Worm (Caenorhabditis elegans) whole organism, mixed stage, embryonic: ENCODE data around the gene Y76A2B.4.
A peak's percentile ranks its signal among the peaks of the same experiment; 100 is the strongest.

Source experiments
- M03D4.4 ChIP-seq: sonication (generic microtip); optimal IDR thresholded peaks from 2 replicates; lab custom pipeline; 2017; ENCODE audit warnings: mild to moderate bottlenecking, missing genetic modification characterization, missing compliant biosample characterization
- blmp-1 ChIP-seq: fragments of 150-350 bp; optimal IDR thresholded peaks from 2 replicates; lab custom pipeline; 2014; ENCODE audit warnings: missing biosample characterization, missing genetic modification characterization
- ceh-43 ChIP-seq: fragments of 200-800 bp; sonication (Bioruptor generic); optimal IDR thresholded peaks from 2 replicates; lab custom pipeline; 2018; ENCODE audit warnings: mild to moderate bottlenecking, missing genetic modification characterization, moderate library complexity, missing compliant biosample characterization
- ceh-83 ChIP-seq: fragments of 200-800 bp; sonication (Bioruptor generic); optimal IDR thresholded peaks from 2 replicates; lab custom pipeline; 2018; ENCODE audit warnings: mild to moderate bottlenecking, missing genetic modification characterization, missing compliant biosample characterization
- ces-1 ChIP-seq: fragments of 150-350 bp; optimal IDR thresholded peaks from 2 replicates; lab custom pipeline; 2014; ENCODE audit warnings: missing biosample characterization, missing genetic modification reagents, missing genetic modification characterization
- drap-1 ChIP-seq: fragments of 200-800 bp; sonication (Bioruptor generic); optimal IDR thresholded peaks from 3 replicates; lab custom pipeline; 2018; ENCODE audit warnings: mild to moderate bottlenecking, missing genetic modification characterization, missing compliant biosample characterization
- elt-3 ChIP-seq: fragments of 150-350 bp; optimal IDR thresholded peaks from 2 replicates; lab custom pipeline; 2014; ENCODE audit warnings: missing biosample characterization, missing genetic modification characterization
- flh-1 ChIP-seq: fragments of 200-800 bp; sonication (Bioruptor generic); optimal IDR thresholded peaks from 2 replicates; lab custom pipeline; 2018; ENCODE audit warnings: mild to moderate bottlenecking, missing genetic modification characterization, moderate library complexity, missing compliant biosample characterization
- ham-2 ChIP-seq: fragments of 200-800 bp; sonication (Bioruptor generic); optimal IDR thresholded peaks from 2 replicates; lab custom pipeline; 2018; ENCODE audit warnings: mild to moderate bottlenecking, missing genetic modification characterization, missing compliant biosample characterization
- lin-13 ChIP-seq: fragments of 150-350 bp; optimal IDR thresholded peaks from 2 replicates; lab custom pipeline; 2014; ENCODE audit warnings: missing biosample characterization, missing genetic modification characterization
- lin-32 ChIP-seq: fragments of 200-800 bp; sonication (Bioruptor generic); optimal IDR thresholded peaks from 2 replicates; lab custom pipeline; 2018; ENCODE audit warnings: mild to moderate bottlenecking, missing genetic modification characterization, missing compliant biosample characterization
- lsy-2 ChIP-seq: fragments of 150-350 bp; optimal IDR thresholded peaks from 2 replicates; lab custom pipeline; 2014; ENCODE audit warnings: missing biosample characterization, missing genetic modification characterization
- mab-5 ChIP-seq: fragments of 150-350 bp; optimal IDR thresholded peaks from 2 replicates; lab custom pipeline; 2014; ENCODE audit warnings: missing biosample characterization, missing genetic modification characterization
- mep-1 ChIP-seq: fragments of 150-350 bp; optimal IDR thresholded peaks from 2 replicates; lab custom pipeline; 2017; ENCODE audit warnings: missing biosample characterization, missing genetic modification reagents, missing genetic modification characterization, inconsistent platforms
- nhr-12 ChIP-seq: fragments of 150-350 bp; optimal IDR thresholded peaks from 2 replicates; lab custom pipeline; 2014; ENCODE audit warnings: missing biosample characterization, missing genetic modification characterization
- nhr-2 ChIP-seq: fragments of 150-350 bp; optimal IDR thresholded peaks from 2 replicates; lab custom pipeline; 2014; ENCODE audit warnings: missing biosample characterization, missing genetic modification characterization
- nhr-237 ChIP-seq: fragments of 150-350 bp; optimal IDR thresholded peaks from 2 replicates; lab custom pipeline; 2014; ENCODE audit warnings: missing biosample characterization, missing genetic modification characterization
- nhr-28 ChIP-seq: fragments of 150-350 bp; optimal IDR thresholded peaks from 2 replicates; lab custom pipeline; 2014; ENCODE audit warnings: missing biosample characterization, missing genetic modification characterization
- nhr-76 ChIP-seq: sonication (generic microtip); optimal IDR thresholded peaks from 2 replicates; lab custom pipeline; 2017; ENCODE audit warnings: missing biosample characterization, missing genetic modification characterization
- pha-4 ChIP-seq: fragments of 150-350 bp; optimal IDR thresholded peaks from 2 replicates; lab custom pipeline; 2018; ENCODE audit warnings: missing biosample characterization, missing genetic modification reagents, missing genetic modification characterization
- sem-2 ChIP-seq: fragments of 200-800 bp; sonication (Bioruptor generic); optimal IDR thresholded peaks from 2 replicates; lab custom pipeline; 2018; ENCODE audit warnings: mild to moderate bottlenecking, missing genetic modification characterization, missing compliant biosample characterization
- sptf-1 ChIP-seq: sonication (generic microtip); optimal IDR thresholded peaks from 2 replicates; lab custom pipeline; 2017; ENCODE audit warnings: mild to moderate bottlenecking, missing genetic modification characterization, moderate library complexity, missing compliant biosample characterization
- tbx-8 ChIP-seq: fragments of 200-800 bp; sonication (Bioruptor generic); optimal IDR thresholded peaks from 2 replicates; lab custom pipeline; 2018; ENCODE audit warnings: mild to moderate bottlenecking, missing genetic modification characterization, moderate library complexity, missing compliant biosample characterization
- unc-39 ChIP-seq: fragments of 150-350 bp; optimal IDR thresholded peaks from 2 replicates; lab custom pipeline; 2014; ENCODE audit warnings: missing biosample characterization, missing genetic modification characterization
- unc-62 ChIP-seq: fragments of 150-350 bp; optimal IDR thresholded peaks from 2 replicates; lab custom pipeline; 2014; ENCODE audit warnings: missing biosample characterization, missing genetic modification reagents, missing genetic modification characterization
- ztf-11 ChIP-seq: fragments of 150-350 bp; optimal IDR thresholded peaks from 2 replicates; lab custom pipeline; 2014; ENCODE audit warnings: missing biosample characterization, missing genetic modification characterization

Gene Y76A2B.4

ce11 chrIII:13546537-13546936, at the start of gene Y76A2B.4:
TSS of gene Y76A2B.4 (minus strand) at chrIII:13546777.
- TF ChIP-seq nhr-28 (no peak), lin-32 (GFP tag; lab: Kevin White, UChicago) (no peak), mab-5 (no peak), sptf-1 (tag; lab: Kevin White, UChicago) (no peak), nhr-237 (tag; lab: Kevin White, UChicago) (no peak)
- TF ChIP-seq, all 35 proteins: peak for 0

- no peak for TF ChIP-seq sem-2 (GFP tag; lab: Kevin White, UChicago)
- no peak for TF ChIP-seq nhr-28
- no peak for TF ChIP-seq nhr-12
- no peak for TF ChIP-seq lin-32 (GFP tag; lab: Kevin White, UChicago)
- TF ChIP-seq pha-4 (tag; lab: Kevin White, UChicago): no peak
- TF ChIP-seq drap-1 (GFP tag; lab: Kevin White, UChicago): no peak
- no peak for TF ChIP-seq mep-1 (tag; lab: Kevin White, UChicago)
- TF ChIP-seq ceh-83 (GFP tag; lab: Kevin White, UChicago): peak; percentile 15
These were observed 35.1 kb upstream of the Y76A2B.4 start for ce11 chrIII:13581727-13582126.

DNA sequence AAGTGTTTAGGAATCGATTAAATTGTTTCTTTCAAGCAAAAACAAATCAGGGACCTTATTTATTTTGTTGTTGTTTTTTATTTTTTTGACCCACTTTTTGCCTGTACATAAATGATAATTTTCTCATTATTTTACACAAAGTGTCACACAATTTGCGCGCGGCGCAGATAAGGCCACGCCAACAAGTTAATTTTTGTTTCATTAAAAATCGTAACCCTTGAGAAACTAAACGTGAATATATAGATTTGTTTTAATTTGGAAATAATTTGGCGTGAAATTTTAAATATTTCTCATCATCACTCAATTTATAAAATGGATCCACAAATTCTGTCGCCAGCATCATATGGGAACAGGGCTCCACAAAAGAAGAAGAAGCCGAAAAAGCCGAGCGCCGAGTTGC, 34.0 kb upstream of the Y76A2B.4 start, which contains the start of gene T05D4.5:
Gene T05D4.5, plus strand, starts transcription at position 301 of the 400 bp plus-strand sequence.
- TF ChIP-seq mab-5: no peak
- no peak for TF ChIP-seq unc-39 (tag; lab: Kevin White, UChicago)
- no peak for TF ChIP-seq tbx-8 (GFP tag; lab: Kevin White, UChicago)
- no peak for TF ChIP-seq nhr-237 (tag; lab: Kevin White, UChicago)
- no peak for TF ChIP-seq blmp-1 (tag; lab: Kevin White, UChicago)
- TF ChIP-seq sem-2 (GFP tag; lab: Kevin White, UChicago): no peak
- no peak for TF ChIP-seq ceh-43
- TF ChIP-seq M03D4.4 (tag; lab: Kevin White, UChicago): no peak
- TF ChIP-seq unc-62 (GFP tag; lab: Kevin White, UChicago): no peak

ce11 chrIII:13580076-13580475, 33.5 kb upstream of the Y76A2B.4 start:
- TF ChIP-seq unc-39 (tag; lab: Kevin White, UChicago) (no peak), ham-2 (GFP tag; lab: Kevin White, UChicago) (no peak), ceh-83 (GFP tag; lab: Kevin White, UChicago) (no peak), lin-13 (tag; lab: Kevin White, UChicago) (no peak)

DNA sequence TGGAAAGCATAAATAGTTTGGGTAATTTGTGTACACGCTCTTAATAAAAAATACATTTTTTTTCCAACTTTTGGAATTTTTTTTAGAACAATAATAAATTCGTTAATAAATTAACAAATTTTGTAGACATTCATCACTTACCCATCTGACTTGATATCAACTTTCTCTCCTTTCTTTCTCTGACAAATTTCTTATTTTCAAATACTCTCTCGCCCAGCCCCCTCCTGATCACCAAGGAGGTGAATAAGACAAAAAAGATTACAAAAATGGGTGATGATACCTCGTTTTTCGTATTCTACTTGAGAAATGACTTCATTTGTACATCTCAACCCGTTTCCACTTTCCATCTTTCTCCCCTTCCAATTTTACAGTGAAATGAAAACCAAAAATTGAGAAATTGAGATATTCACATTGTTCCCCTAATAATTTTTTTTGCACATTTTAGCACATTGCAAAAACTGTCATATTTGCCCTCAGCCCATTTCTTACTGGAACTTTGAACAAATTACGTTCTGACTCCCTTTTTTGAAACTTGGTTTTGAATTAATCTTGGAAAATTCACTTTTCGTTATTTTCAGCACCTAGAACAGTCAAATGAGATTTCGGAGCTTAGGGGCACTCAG, 29.1 kb upstream of the Y76A2B.4 start, which contains the start of gene osm-7:
Gene osm-7, plus strand, starts transcription at position 573 of the 623 bp plus-strand sequence.
- TF ChIP-seq mab-5 (no peak), blmp-1 (tag; lab: Kevin White, UChicago) (no peak), lsy-2 (no peak), flh-1 (no peak), nhr-76 (tag; lab: Kevin White, UChicago) (no peak), elt-3 (tag; lab: Kevin White, UChicago) (no peak), ces-1 (GFP tag; lab: Kevin White, UChicago) (no peak), nhr-2 (no peak), M03D4.4 (tag; lab: Kevin White, UChicago) (no peak), sptf-1 (tag; lab: Kevin White, UChicago) (no peak)

DNA sequence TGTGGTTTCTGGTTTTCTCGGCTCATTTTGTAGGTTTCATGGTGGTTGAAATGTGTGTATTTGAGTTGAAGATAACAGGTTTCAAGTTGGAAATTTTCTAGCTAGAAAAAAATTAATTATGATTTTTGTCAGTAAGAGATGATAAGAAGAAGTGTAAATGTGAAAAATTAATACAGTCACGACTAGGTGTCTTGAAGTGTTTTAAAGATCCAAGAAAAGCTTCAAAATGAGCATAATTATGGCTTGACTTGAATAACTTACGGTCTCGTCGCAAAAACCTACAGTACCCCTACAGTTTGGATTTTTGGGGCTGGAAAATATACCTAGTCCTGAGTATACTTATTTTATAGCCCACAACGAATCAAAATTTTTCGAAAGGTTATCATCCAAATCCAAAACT, 23.8 kb upstream of the Y76A2B.4 start, which contains the start of gene exc-12:
Gene exc-12, minus strand, starts transcription at position 101 of the 400 bp plus-strand sequence.
- TF ChIP-seq M03D4.4 (tag; lab: Kevin White, UChicago) (no peak), nhr-28 (no peak), ztf-11 (tag; lab: Kevin White, UChicago) (no peak), pha-4 (tag; lab: Kevin White, UChicago) (no peak)

- TF ChIP-seq ces-1 (GFP tag; lab: Kevin White, UChicago) (peak; percentile 60), lin-13 (tag; lab: Kevin White, UChicago) (no peak)
These were observed 19.4 kb upstream of the Y76A2B.4 start for ce11 chrIII:13565972-13566371.
